Worm (Caenorhabditis elegans) whole organism, young adult: ENCODE data around the gene C27B7.6.

Experiments
- B0035.1 ChIP-seq: sonication (generic microtip); optimal IDR thresholded peaks from 2 replicates; lab custom pipeline; 2016; ENCODE audit warnings: missing genetic modification characterization, mild to moderate bottlenecking, missing compliant biosample characterization, missing genotype, missing genetic modification reagents
- C06A6.2 ChIP-seq: fragments of 200-800 bp; sonication (Bioruptor generic); conservative IDR thresholded peaks from 2 replicates; pipeline ENCODE4 v1.3.6; 2022; ENCODE audit warnings: missing genetic modification characterization, missing compliant biosample characterization
- F23B12.7 ChIP-seq: sonication (generic microtip); optimal IDR thresholded peaks from 2 replicates; lab custom pipeline; 2017; ENCODE audit warnings: missing genetic modification characterization, mild to moderate bottlenecking, missing compliant biosample characterization, antibody characterized with exemption, moderate library complexity; ENCODE audit not compliant: insufficient read depth
- F39B2.1 ChIP-seq: fragments of 200-800 bp; sonication (Bioruptor generic); IDR thresholded peaks from 2 replicates; pipeline ENCODE4 v1.3.6; 2022; ENCODE audit warnings: missing genetic modification reagents, missing genetic modification characterization, missing compliant biosample characterization
- F52B5.7 ChIP-seq: sonication (generic microtip); optimal IDR thresholded peaks from 2 replicates; lab custom pipeline; 2016; ENCODE audit warnings: mild to moderate bottlenecking, missing genetic modification characterization, missing compliant biosample characterization
- F57C9.4 ChIP-seq: sonication (generic microtip); optimal IDR thresholded peaks from 2 replicates; lab custom pipeline; 2017; ENCODE audit warnings: mild to moderate bottlenecking, missing genetic modification characterization, missing compliant biosample characterization
- K11D2.4 ChIP-seq: fragments of 200-800 bp; sonication (Bioruptor generic); IDR thresholded peaks from 2 replicates; pipeline ENCODE4 v1.3.6; 2022; ENCODE audit warnings: missing genetic modification reagents, missing genetic modification characterization, missing compliant biosample characterization
- T07F8.4 ChIP-seq: sonication (generic microtip); optimal IDR thresholded peaks from 2 replicates; lab custom pipeline; 2016; ENCODE audit warnings: mild to moderate bottlenecking, missing genetic modification characterization, moderate library complexity, missing compliant biosample characterization
- T26A5.8 ChIP-seq: sonication (generic microtip); optimal IDR thresholded peaks from 2 replicates; lab custom pipeline; 2016; ENCODE audit warnings: missing genetic modification characterization, missing compliant biosample characterization
- Y53F4B.3 ChIP-seq: fragments of 200-800 bp; sonication (Bioruptor generic); IDR thresholded peaks from 2 replicates; pipeline ENCODE4 v1.3.6; 2022; ENCODE audit warnings: missing genetic modification reagents, missing genetic modification characterization, missing compliant biosample characterization
- Y95B8A.8 ChIP-seq: fragments of 200-800 bp; sonication (Bioruptor generic); IDR thresholded peaks from 2 replicates; pipeline ENCODE4 v1.3.6; 2022; ENCODE audit warnings: missing genetic modification reagents, missing genetic modification characterization, missing compliant biosample characterization
- ZK185.1 ChIP-seq: sonication (generic microtip); optimal IDR thresholded peaks from 2 replicates; lab custom pipeline; 2016; ENCODE audit warnings: mild to moderate bottlenecking, missing genetic modification characterization, missing compliant biosample characterization; ENCODE audit not compliant: poor library complexity, severe bottlenecking
- aptf-2 ChIP-seq: fragments of 200-800 bp; sonication (Bioruptor generic); conservative IDR thresholded peaks from 2 replicates; pipeline ENCODE4 v1.3.6; 2022; ENCODE audit warnings: missing genetic modification reagents, missing genetic modification characterization, missing compliant biosample characterization
- athp-1 ChIP-seq: sonication (generic microtip); optimal IDR thresholded peaks from 2 replicates; lab custom pipeline; 2017; ENCODE audit warnings: mild to moderate bottlenecking, missing genetic modification characterization, missing compliant biosample characterization
- attf-3 ChIP-seq: fragments of 200-800 bp; sonication (Bioruptor generic); conservative IDR thresholded peaks from 2 replicates; pipeline ENCODE4 v1.3.6; 2022; ENCODE audit warnings: missing genetic modification reagents, missing genetic modification characterization, missing compliant biosample characterization
- attf-5 ChIP-seq: fragments of 200-800 bp; sonication (Bioruptor generic); optimal IDR thresholded peaks from 2 replicates; lab custom pipeline; 2018; ENCODE audit warnings: mild to moderate bottlenecking, missing genetic modification characterization, missing compliant biosample characterization
- attf-6 ChIP-seq: fragments of 200-800 bp; sonication (Bioruptor generic); IDR thresholded peaks from 2 replicates; pipeline ENCODE4 v1.3.6; 2022; ENCODE audit warnings: missing genetic modification reagents, missing genetic modification characterization, missing compliant biosample characterization
- ceh-58 ChIP-seq: fragments of 200-800 bp; sonication (Bioruptor generic); IDR thresholded peaks from 2 replicates; pipeline ENCODE4 v1.3.6; 2022; ENCODE audit warnings: missing genetic modification characterization, missing compliant biosample characterization
- ceh-79 ChIP-seq: sonication (generic microtip); optimal IDR thresholded peaks from 2 replicates; lab custom pipeline; 2017; ENCODE audit warnings: mild to moderate bottlenecking, missing genetic modification characterization, missing compliant biosample characterization
- ceh-91 ChIP-seq: fragments of 200-800 bp; sonication (Bioruptor generic); IDR thresholded peaks from 2 replicates; pipeline ENCODE4 v1.3.6; 2022; ENCODE audit warnings: missing genetic modification reagents, missing genetic modification characterization, missing compliant biosample characterization
- dpff-1 ChIP-seq: sonication (generic microtip); optimal IDR thresholded peaks from 2 replicates; lab custom pipeline; 2017; ENCODE audit warnings: mild to moderate bottlenecking, missing genetic modification characterization, missing compliant biosample characterization
- egrh-3 ChIP-seq: fragments of 200-800 bp; sonication (Bioruptor generic); IDR thresholded peaks from 2 replicates; pipeline ENCODE4 v1.3.6; 2022; ENCODE audit warnings: missing genetic modification reagents, missing genetic modification characterization, missing compliant biosample characterization
- him-1 ChIP-seq: sonication (generic microtip); optimal IDR thresholded peaks from 2 replicates; lab custom pipeline; 2016; ENCODE audit warnings: missing genotype, missing genetic modification reagents, missing genetic modification characterization, missing compliant biosample characterization
- hlh-26 ChIP-seq: fragments of 200-800 bp; sonication (Bioruptor generic); conservative IDR thresholded peaks from 2 replicates; pipeline ENCODE4 v1.3.6; 2022; ENCODE audit warnings: missing genetic modification reagents, missing genetic modification characterization, missing compliant biosample characterization
- hmg-1.2 ChIP-seq: fragments of 200-800 bp; sonication (Bioruptor generic); IDR thresholded peaks from 2 replicates; pipeline ENCODE4 v1.3.6; 2022; ENCODE audit warnings: missing genetic modification reagents, missing genetic modification characterization, missing compliant biosample characterization
- hrde-1 ChIP-seq: sonication (generic microtip); optimal IDR thresholded peaks from 2 replicates; lab custom pipeline; 2016; ENCODE audit warnings: missing genetic modification characterization, mild to moderate bottlenecking, missing compliant biosample characterization, moderate library complexity, missing genotype, missing genetic modification reagents, borderline replicate concordance
- hsf-1 ChIP-seq: fragments of 200-800 bp; sonication (Bioruptor generic); IDR thresholded peaks from 2 replicates; pipeline ENCODE4 v1.3.6; 2022; ENCODE audit warnings: missing genetic modification reagents, missing genetic modification characterization, missing compliant biosample characterization
- let-607 ChIP-seq, 2 experiments: fragments of 200-800 bp in 1 of 2; sonication (Bioruptor generic) in 1 of 2; sonication (generic microtip) in 1 of 2; optimal IDR thresholded peaks; 2 replicates each; lab custom pipeline; 2016 to 2018; ENCODE audit warnings: mild to moderate bottlenecking in 2 of 2, missing compliant biosample characterization in 2 of 2, missing genetic modification characterization in 2 of 2, moderate library complexity in 2 of 2, missing genotype in 1 of 2
- lin-26 ChIP-seq: fragments of 200-800 bp; sonication (Bioruptor generic); IDR thresholded peaks from 2 replicates; pipeline ENCODE4 v1.3.6; 2022; ENCODE audit warnings: missing genetic modification reagents, missing genetic modification characterization, missing compliant biosample characterization
- lin-54 ChIP-seq: fragments of 200-800 bp; sonication (Bioruptor generic); optimal IDR thresholded peaks from 2 replicates; lab custom pipeline; 2018; ENCODE audit warnings: mild to moderate bottlenecking, missing genetic modification characterization, missing compliant biosample characterization
- madf-10 ChIP-seq: sonication (generic microtip); optimal IDR thresholded peaks from 2 replicates; lab custom pipeline; 2016; ENCODE audit warnings: mild to moderate bottlenecking, missing genetic modification characterization, missing compliant biosample characterization
- madf-6 ChIP-seq: fragments of 200-800 bp; sonication (Bioruptor generic); IDR thresholded peaks from 2 replicates; pipeline ENCODE4 v1.3.6; 2022; ENCODE audit warnings: missing genetic modification reagents, missing genetic modification characterization, missing compliant biosample characterization
- nfya-2 ChIP-seq: fragments of 200-800 bp; sonication (Bioruptor generic); IDR thresholded peaks from 2 replicates; pipeline ENCODE4 v1.3.6; 2022; ENCODE audit warnings: missing genetic modification reagents, missing genetic modification characterization, missing compliant biosample characterization
- nfyb-1 ChIP-seq: fragments of 200-800 bp; sonication (Bioruptor generic); IDR thresholded peaks from 2 replicates; pipeline ENCODE4 v1.3.6; 2022; ENCODE audit warnings: missing genetic modification reagents, missing genetic modification characterization, missing compliant biosample characterization
- nhr-90 ChIP-seq: sonication (generic microtip); optimal IDR thresholded peaks from 2 replicates; lab custom pipeline; 2016; ENCODE audit warnings: missing genotype, mild to moderate bottlenecking, missing genetic modification characterization, missing compliant biosample characterization
- pbrm-1 ChIP-seq: fragments of 200-800 bp; sonication (Bioruptor generic); IDR thresholded peaks from 2 replicates; pipeline ENCODE4 v1.3.6; 2022; ENCODE audit warnings: missing genetic modification reagents, missing genetic modification characterization, missing compliant biosample characterization
- repo-1 ChIP-seq: sonication (generic microtip); optimal IDR thresholded peaks from 2 replicates; lab custom pipeline; 2017; ENCODE audit warnings: mild to moderate bottlenecking, missing genetic modification characterization, missing compliant biosample characterization
- sea-2 ChIP-seq: fragments of 200-800 bp; sonication (Bioruptor generic); IDR thresholded peaks from 2 replicates; pipeline ENCODE4 v1.3.6; 2022; ENCODE audit warnings: missing genetic modification characterization, missing compliant biosample characterization
- snpc-1.1 ChIP-seq: sonication (generic microtip); optimal IDR thresholded peaks from 2 replicates; lab custom pipeline; 2017; ENCODE audit warnings: missing genetic modification characterization, mild to moderate bottlenecking, missing compliant biosample characterization, antibody characterized with exemption, moderate library complexity, missing genotype, missing genetic modification reagents; ENCODE audit not compliant: insufficient read depth
- snpc-4 ChIP-seq, 5 experiments: fragments of 150-350 bp in 1 of 5; sonication (generic microtip) in 4 of 5; optimal IDR thresholded peaks; 2 replicates each; lab custom pipeline; 2014 to 2018; ENCODE audit warnings: missing genetic modification characterization in 5 of 5, missing biosample characterization in 3 of 5, antibody characterized with exemption in 2 of 5, mild to moderate bottlenecking in 2 of 5, missing compliant biosample characterization in 2 of 5, missing genotype in 2 of 5, moderate library complexity in 2 of 5, missing genetic modification reagents in 1 of 5
- sptf-2 ChIP-seq: fragments of 200-800 bp; sonication (Bioruptor generic); optimal IDR thresholded peaks from 2 replicates; lab custom pipeline; 2018; ENCODE audit warnings: mild to moderate bottlenecking, missing genetic modification characterization, missing compliant biosample characterization
- tlf-1 ChIP-seq: fragments of 200-800 bp; sonication (Bioruptor generic); optimal IDR thresholded peaks from 2 replicates; lab custom pipeline; 2018; ENCODE audit warnings: mild to moderate bottlenecking, missing genetic modification characterization, missing compliant biosample characterization
- unc-130 ChIP-seq: sonication (generic microtip); optimal IDR thresholded peaks from 2 replicates; lab custom pipeline; 2016; ENCODE audit warnings: missing genetic modification reagents, missing genetic modification characterization, missing compliant biosample characterization
- xnd-1 ChIP-seq: sonication (generic microtip); optimal IDR thresholded peaks from 2 replicates; lab custom pipeline; 2016; ENCODE audit warnings: missing genotype, missing genetic modification reagents, missing genetic modification characterization, missing compliant biosample characterization
- ztf-18 ChIP-seq: sonication (generic microtip); optimal IDR thresholded peaks from 2 replicates; lab custom pipeline; 2016; ENCODE audit warnings: missing genotype, mild to moderate bottlenecking, missing genetic modification characterization, missing compliant biosample characterization
- ztf-26 ChIP-seq: sonication (generic microtip); optimal IDR thresholded peaks from 2 replicates; lab custom pipeline; 2017; ENCODE audit warnings: missing genetic modification characterization, missing compliant biosample characterization

Gene C27B7.6

DNA sequence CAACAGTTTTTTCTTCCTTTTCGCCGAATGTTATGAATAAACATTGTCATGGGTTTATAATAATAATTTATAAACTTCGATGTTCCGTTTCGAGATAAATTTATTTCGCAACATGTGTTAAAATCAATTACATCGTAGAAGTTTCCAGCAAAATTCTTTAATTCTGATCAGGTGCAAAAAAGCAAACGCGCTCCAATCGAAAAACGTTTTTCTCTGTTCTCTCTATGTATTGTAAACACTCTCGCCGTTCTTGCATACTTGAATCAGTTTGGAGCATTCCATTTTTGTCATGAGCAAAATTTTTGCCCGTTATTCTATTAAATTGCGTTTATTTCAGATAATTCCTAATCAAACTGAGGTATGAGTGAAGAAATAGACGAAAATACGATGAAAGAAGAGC is 12.4 kb downstream of the C27B7.6 start, which contains the start of gene rad-54.L2 (continued):
- no peak for TF ChIP-seq him-1 (tag; lab: Kevin White, UChicago)
- no peak for TF ChIP-seq sea-2 (GFP tag; lab: Robert Waterston, UW)
- peak; percentile 37 for TF ChIP-seq lin-54
- TF ChIP-seq K11D2.4 (GFP tag; lab: Robert Waterston, UW): no peak
- TF ChIP-seq madf-10 (tag; lab: Kevin White, UChicago): peak; percentile 45
- peak; percentile 65 for TF ChIP-seq ztf-18
- TF ChIP-seq F23B12.7: peak; percentile 50
- no peak for TF ChIP-seq egrh-3 (GFP tag; lab: Robert Waterston, UW)
- TF ChIP-seq nfyb-1: peak; percentile 59; the same call in 1 of the 2 replicates
- TF ChIP-seq xnd-1 (tag; lab: Kevin White, UChicago): no peak
- no peak for TF ChIP-seq F57C9.4 (tag; lab: Kevin White, UChicago)
- no peak for TF ChIP-seq dpff-1
- TF ChIP-seq athp-1 (tag; lab: Kevin White, UChicago): peak; percentile 12
- TF ChIP-seq snpc-1.1 (tag; lab: Kevin White, UChicago): no peak
- TF ChIP-seq ceh-58 (GFP tag; lab: Robert Waterston, UW): no peak
- TF ChIP-seq ceh-79 (tag; lab: Kevin White, UChicago): no peak
- TF ChIP-seq T07F8.4 (tag; lab: Kevin White, UChicago): no peak
- TF ChIP-seq tlf-1 (GFP tag; lab: Kevin White, UChicago): peak; percentile 51
- TF ChIP-seq sptf-2 (GFP tag; lab: Kevin White, UChicago): no peak
- peak; percentile 78 for TF ChIP-seq attf-5 (GFP tag; lab: Kevin White, UChicago)
- no peak for TF ChIP-seq unc-130

DNA sequence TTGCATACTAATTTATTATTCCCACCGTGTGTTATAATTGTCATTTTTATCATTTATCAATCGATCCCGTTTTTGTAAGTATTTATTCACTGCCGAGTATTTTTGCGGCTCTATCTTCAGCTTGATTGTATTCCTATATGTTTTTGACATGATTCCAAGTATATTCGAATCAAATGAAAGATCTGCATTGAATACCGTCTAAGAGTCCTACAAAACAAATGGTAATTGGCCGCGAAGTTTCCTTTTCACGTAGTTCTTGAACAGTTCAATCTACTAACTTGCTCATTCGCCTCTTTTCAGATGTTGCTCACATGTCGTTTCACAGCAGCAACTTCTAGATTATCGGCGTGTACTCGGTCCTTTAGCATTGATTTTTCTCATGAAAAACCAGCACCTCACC is 13.6 kb downstream of the C27B7.6 start, which contains the start of gene C27B7.2:
Gene C27B7.2 (plus strand): TSS at position 301 of the 400 bp plus-strand sequence.
- TF ChIP-seq attf-6 (GFP tag; lab: Robert Waterston, UW): no peak
- TF ChIP-seq snpc-4 (GFP tag; optimal IDR thresholded peaks at IDR 0.05; lab: Kevin White, UChicago): no peak
- no peak for TF ChIP-seq snpc-4 (tag; optimal IDR thresholded peaks at IDR 0.05; lab: Kevin White, UChicago)
- no peak for TF ChIP-seq nfyb-1
- no peak for TF ChIP-seq hrde-1 (tag; lab: Kevin White, UChicago)
- no peak for TF ChIP-seq hlh-26 (GFP tag; lab: Robert Waterston, UW)
- TF ChIP-seq Y53F4B.3 (GFP tag; lab: Robert Waterston, UW): no peak
- TF ChIP-seq ceh-91 (GFP tag; lab: Robert Waterston, UW): no peak
- no peak for TF ChIP-seq C06A6.2
- TF ChIP-seq lin-26 (GFP tag; lab: Robert Waterston, UW): 0 out of 2 replicates have a peak, but pooled peaks have one; percentile 9
- no peak for TF ChIP-seq F52B5.7 (tag; lab: Kevin White, UChicago)
- peak; percentile 29; the same call in 1 of the 2 replicates for TF ChIP-seq madf-6 (GFP tag; lab: Robert Waterston, UW)
- TF ChIP-seq ztf-26 (tag; lab: Kevin White, UChicago): no peak
- no peak for TF ChIP-seq nfya-2 (GFP tag; lab: Robert Waterston, UW)
- TF ChIP-seq Y95B8A.8 (GFP tag; lab: Robert Waterston, UW): 0 out of 2 replicates have a peak, but pooled peaks have one; percentile 21
- no peak for TF ChIP-seq ZK185.1 (tag; lab: Kevin White, UChicago)
- TF ChIP-seq K11D2.4 (GFP tag; lab: Robert Waterston, UW): no peak

DNA sequence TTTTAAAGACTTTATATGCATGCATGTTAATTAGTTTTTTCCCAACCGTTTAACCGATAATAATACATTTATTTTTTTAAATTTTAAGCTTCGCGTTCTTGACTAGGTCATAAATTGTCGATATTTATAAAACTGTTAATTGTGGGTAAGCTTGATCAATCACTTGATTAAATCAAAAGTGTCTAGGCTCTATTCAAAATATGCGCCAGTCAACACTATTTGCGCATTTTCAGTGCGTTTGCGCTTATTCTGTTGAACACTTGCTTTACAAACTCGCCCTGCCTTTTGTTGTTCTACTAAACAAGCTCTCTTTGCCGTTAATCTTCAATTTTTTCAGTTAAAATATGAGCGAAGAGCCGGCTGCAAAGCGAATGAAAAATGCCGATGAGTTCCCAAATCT is 15.0 kb downstream of the C27B7.6 start, which contains the start of gene spr-2:
Gene spr-2 (plus strand): TSS at position 332 of the 400 bp plus-strand sequence.
- TF ChIP-seq hmg-1.2 (GFP tag; lab: Robert Waterston, UW): no peak
- TF ChIP-seq hlh-26 (GFP tag; lab: Robert Waterston, UW): no peak
- TF ChIP-seq T26A5.8 (tag; lab: Kevin White, UChicago): no peak
- peak; percentile 92 for TF ChIP-seq ztf-18
- TF ChIP-seq pbrm-1 (GFP tag; lab: Robert Waterston, UW): 0 out of 2 replicates have a peak, but pooled peaks have one; percentile 9
- no peak for TF ChIP-seq nhr-90 (tag; lab: Kevin White, UChicago)
- TF ChIP-seq F39B2.1: no peak
- no peak for TF ChIP-seq hsf-1 (GFP tag; lab: Robert Waterston, UW)
- TF ChIP-seq aptf-2 (GFP tag; lab: Robert Waterston, UW): no peak
- peak; percentile 30 for TF ChIP-seq repo-1 (tag; lab: Kevin White, UChicago)
- peak; percentile 58 for TF ChIP-seq attf-3 (GFP tag; lab: Robert Waterston, UW)
- TF ChIP-seq let-607 (tag; optimal IDR thresholded peaks at IDR 0.05; lab: Kevin White, UChicago): no peak
- TF ChIP-seq B0035.1: no peak
